Fruit fly (Drosophila melanogaster) whole organism, wandering third instar larva: ENCODE data around the gene Bgb.

Experiments
- Abd-B ChIP-seq: fragments of >200 bp; optimal IDR thresholded peaks from 2 replicates; lab custom pipeline; 2017; ENCODE audit warnings: missing biosample characterization, missing genetic modification characterization
- CG32264 ChIP-seq: fragments of 200-800 bp; sonication (Bioruptor generic); optimal IDR thresholded peaks from 2 replicates; lab custom pipeline; 2016; ENCODE audit warnings: missing biosample characterization, missing genetic modification characterization
- CG9705 ChIP-seq: fragments of 200-800 bp; sonication (Bioruptor generic); optimal IDR thresholded peaks from 2 replicates; lab custom pipeline; 2018; ENCODE audit warnings: missing biosample characterization, mild to moderate bottlenecking, missing genetic modification characterization
- CrebA ChIP-seq: fragments of 200-800 bp; sonication (Bioruptor generic); optimal IDR thresholded peaks from 2 replicates; lab custom pipeline; 2016; ENCODE audit warnings: missing biosample characterization, mild to moderate bottlenecking, missing genetic modification characterization, borderline replicate concordance
- Dfd ChIP-seq: fragments of >200 bp; optimal IDR thresholded peaks from 2 replicates; lab custom pipeline; 2017; ENCODE audit warnings: missing biosample characterization, missing genetic modification characterization
- Dif ChIP-seq: fragments of 200-275, 200-300 bp; sonication (Bioruptor generic); optimal IDR thresholded peaks from 2 replicates; lab custom pipeline; 2018; ENCODE audit warnings: missing biosample characterization, missing genetic modification characterization; ENCODE audit not compliant: partially characterized antibody
- GATAd ChIP-seq: sonication (Bioruptor generic); optimal IDR thresholded peaks from 2 replicates; lab custom pipeline; 2016; ENCODE audit warnings: missing biosample characterization, missing genetic modification characterization
- HLH106 ChIP-seq: fragments of 200-800 bp; optimal IDR thresholded peaks from 3 replicates; lab custom pipeline; 2019; ENCODE audit warnings: missing biosample characterization, mild to moderate bottlenecking, missing genetic modification characterization, moderate library complexity
- Hnf4 ChIP-seq: fragments of 200-800 bp; sonication (Bioruptor generic); optimal IDR thresholded peaks from 2 replicates; lab custom pipeline; 2016; ENCODE audit warnings: missing biosample characterization, mild to moderate bottlenecking, missing genetic modification characterization
- Hr78 ChIP-seq: fragments of >200 bp; optimal IDR thresholded peaks from 2 replicates; lab custom pipeline; 2017; ENCODE audit warnings: missing biosample characterization, missing genetic modification characterization
- Hr83 ChIP-seq: fragments of 200-300 bp; sonication (Bioruptor generic); optimal IDR thresholded peaks from 2 replicates; lab custom pipeline; 2016; ENCODE audit warnings: missing biosample characterization, mild to moderate bottlenecking, missing genetic modification characterization, moderate library complexity; ENCODE audit not compliant: poor library complexity, severe bottlenecking
- Jra ChIP-seq: sonication (Bioruptor generic); optimal IDR thresholded peaks from 2 replicates; lab custom pipeline; 2016; ENCODE audit warnings: missing biosample characterization, missing genetic modification characterization
- Mio ChIP-seq: sonication (Bioruptor generic); optimal IDR thresholded peaks from 2 replicates; lab custom pipeline; 2016; ENCODE audit warnings: missing biosample characterization, missing genetic modification characterization
- Myc ChIP-seq: fragments of >200 bp; optimal IDR thresholded peaks from 2 replicates; lab custom pipeline; 2017
- N ChIP-seq: fragments of >200 bp; optimal IDR thresholded peaks from 2 replicates; lab custom pipeline; 2018; ENCODE audit warnings: missing biosample characterization, missing external identifiers, missing genetic modification characterization
- OdsH ChIP-seq: fragments of 200-800 bp; sonication (Bioruptor generic); optimal IDR thresholded peaks from 2 replicates; lab custom pipeline; 2016; ENCODE audit warnings: missing biosample characterization, mild to moderate bottlenecking, missing genetic modification characterization
- Rel ChIP-seq, 2 experiments: fragments of 200-800 bp; sonication (Bioruptor generic) in 1 of 2; optimal IDR thresholded peaks; 2 replicates in 1 of 2; 3 replicates in 1 of 2; lab custom pipeline; 2016 to 2019; ENCODE audit warnings: mild to moderate bottlenecking in 2 of 2, missing biosample characterization in 2 of 2, missing genetic modification characterization in 2 of 2, moderate library complexity in 1 of 2
- Sp1 ChIP-seq: fragments of 200-800 bp; sonication (Bioruptor generic); optimal IDR thresholded peaks from 3 replicates; lab custom pipeline; 2019; ENCODE audit warnings: missing biosample characterization, mild to moderate bottlenecking, missing genetic modification characterization, moderate library complexity
- Vsx2 ChIP-seq: fragments of 200-300, 225-300 bp; sonication (Bioruptor generic); optimal IDR thresholded peaks from 2 replicates; lab custom pipeline; 2018; ENCODE audit warnings: missing biosample characterization, missing genetic modification characterization; ENCODE audit not compliant: partially characterized antibody
- br ChIP-seq: fragments of 200-800 bp; sonication (Bioruptor generic); optimal IDR thresholded peaks from 2 replicates; lab custom pipeline; 2016; ENCODE audit warnings: missing biosample characterization, missing genetic modification characterization
- brk ChIP-seq: fragments of 200-800 bp; sonication (Bioruptor generic); optimal IDR thresholded peaks from 2 replicates; lab custom pipeline; 2016; ENCODE audit warnings: missing biosample characterization, mild to moderate bottlenecking, missing genetic modification characterization
- dl ChIP-seq, 2 experiments: fragments of 175-275, 200-275 bp in 1 of 2; fragments of 200-275 bp in 1 of 2; sonication (Bioruptor generic); optimal IDR thresholded peaks; lab custom pipeline; 2018; ENCODE audit warnings: mild to moderate bottlenecking in 2 of 2, missing biosample characterization in 2 of 2, missing genetic modification characterization in 2 of 2, moderate library complexity in 2 of 2; ENCODE audit not compliant: partially characterized antibody in 2 of 2, insufficient read depth in 1 of 2
- dmrt93B ChIP-seq: fragments of 200-800 bp; sonication (Bioruptor generic); optimal IDR thresholded peaks from 2 replicates; lab custom pipeline; 2018; ENCODE audit warnings: missing biosample characterization, mild to moderate bottlenecking, missing genetic modification characterization
- dsf ChIP-seq: sonication (Bioruptor generic); optimal IDR thresholded peaks from 2 replicates; lab custom pipeline; 2016; ENCODE audit warnings: missing biosample characterization, missing genetic modification characterization, borderline replicate concordance
- ey ChIP-seq: fragments of 200-800 bp; sonication (Bioruptor generic); optimal IDR thresholded peaks from 2 replicates; lab custom pipeline; 2016; ENCODE audit warnings: missing biosample characterization, missing genetic modification characterization
- foxo ChIP-seq, 2 experiments: fragments of 200-800 bp; sonication (Bioruptor generic); optimal IDR thresholded peaks; 2 replicates in 1 of 2; 3 replicates in 1 of 2; lab custom pipeline; 2016 to 2017; ENCODE audit warnings: missing biosample characterization in 2 of 2, missing genetic modification characterization in 2 of 2
- fru ChIP-seq: fragments of 200-800 bp; sonication (Bioruptor generic); optimal IDR thresholded peaks from 3 replicates; lab custom pipeline; 2016; ENCODE audit warnings: missing biosample characterization, mild to moderate bottlenecking, missing genetic modification characterization
- h ChIP-seq: fragments of 200-800 bp; sonication (Bioruptor generic); optimal IDR thresholded peaks from 3 replicates; lab custom pipeline; 2016; ENCODE audit warnings: missing biosample characterization, mild to moderate bottlenecking, missing genetic modification characterization
- jim ChIP-seq: fragments of 175-275, 200-325 bp; sonication (Bioruptor generic); optimal IDR thresholded peaks from 2 replicates; lab custom pipeline; 2016; ENCODE audit warnings: missing biosample characterization, mild to moderate bottlenecking, missing genetic modification characterization
- lola ChIP-seq: fragments of >200 bp; optimal IDR thresholded peaks from 2 replicates; lab custom pipeline; 2017; ENCODE audit warnings: missing biosample characterization, missing genetic modification characterization
- pan ChIP-seq: fragments of >200 bp; optimal IDR thresholded peaks from 2 replicates; lab custom pipeline; 2017
- psq ChIP-seq: fragments of 200-800 bp; sonication (Bioruptor generic); optimal IDR thresholded peaks from 3 replicates; lab custom pipeline; 2017; ENCODE audit warnings: missing biosample characterization, mild to moderate bottlenecking, missing genetic modification characterization, moderate library complexity
- rgr ChIP-seq: fragments of 200-800 bp; sonication (Bioruptor generic); optimal IDR thresholded peaks from 3 replicates; lab custom pipeline; 2016; ENCODE audit warnings: missing biosample characterization, mild to moderate bottlenecking, missing genetic modification characterization
- sage ChIP-seq: fragments of 200-800 bp; sonication (Bioruptor generic); optimal IDR thresholded peaks from 2 replicates; lab custom pipeline; 2016; ENCODE audit warnings: missing biosample characterization, mild to moderate bottlenecking, missing genetic modification characterization
- sv ChIP-seq: fragments of 200-800 bp; sonication (Bioruptor generic); optimal IDR thresholded peaks from 3 replicates; lab custom pipeline; 2016; ENCODE audit warnings: missing biosample characterization, missing genetic modification characterization
- tai ChIP-seq: sonication (Bioruptor generic); optimal IDR thresholded peaks from 2 replicates; lab custom pipeline; 2016; ENCODE audit warnings: missing biosample characterization, missing genetic modification characterization
- usp ChIP-seq: fragments of >200 bp; optimal IDR thresholded peaks from 2 replicates; lab custom pipeline; 2017; ENCODE audit warnings: missing biosample characterization, missing genetic modification characterization
- woc ChIP-seq: sonication (Bioruptor generic); optimal IDR thresholded peaks from 2 replicates; lab custom pipeline; 2016; ENCODE audit warnings: missing biosample characterization, mild to moderate bottlenecking, missing genetic modification characterization

The Bgb gene

dm6 chr3L:1591692-1592371 is 47.7 kb upstream of the Bgb start:
- TF ChIP-seq jim: peak; percentile 98
- TF ChIP-seq N: no peak
- TF ChIP-seq OdsH (GFP tag; lab: Kevin White, UChicago): peak; percentile 99
- peak; percentile 97 for TF ChIP-seq dsf (GFP tag; lab: Kevin White, UChicago)
- TF ChIP-seq Dfd (GFP tag; lab: Kevin White, UChicago): no peak
- TF ChIP-seq dl (GFP tag; optimal IDR thresholded peaks at IDR 0.05; lab: Kevin White, UChicago; ENCODE audit: insufficient read depth in 1 of 2, partially characterized antibody in 2 of 2): no peak
- no peak for TF ChIP-seq Myc (lab: Kevin White, UChicago)
- no peak for TF ChIP-seq CrebA
- peak; percentile 97 for TF ChIP-seq fru
- TF ChIP-seq Vsx2: no peak
- peak; percentile 86 for TF ChIP-seq woc
- peak; percentile 98 for TF ChIP-seq br (GFP tag; lab: Kevin White, UChicago)
- TF ChIP-seq sage (GFP tag; lab: Kevin White, UChicago): peak; percentile 96
- TF ChIP-seq h: peak; percentile 99
- no peak for TF ChIP-seq pan
- peak; percentile 93 for TF ChIP-seq Mio (GFP tag; lab: Kevin White, UChicago)
- TF ChIP-seq Hr83 (GFP tag; lab: Kevin White, UChicago): peak; percentile 100
- TF ChIP-seq ey (GFP tag; lab: Kevin White, UChicago): peak; percentile 91
- peak; percentile 99 for TF ChIP-seq Hnf4
- peak; percentile 60 for TF ChIP-seq sv (GFP tag; lab: Kevin White, UChicago)
- no peak for TF ChIP-seq usp
- TF ChIP-seq psq (GFP tag; lab: Kevin White, UChicago): peak; percentile 95
- peak; percentile 95 for TF ChIP-seq CG9705 (GFP tag; lab: Kevin White, UChicago)
- TF ChIP-seq dmrt93B (GFP tag; lab: Kevin White, UChicago): peak; percentile 92
- TF ChIP-seq Rel (GFP tag; optimal IDR thresholded peaks at IDR 0.05; lab: Kevin White, UChicago): peak; percentile 82
- peak; percentile 84 for TF ChIP-seq Rel (tag; optimal IDR thresholded peaks at IDR 0.05; lab: Kevin White, UChicago)
- no peak for TF ChIP-seq brk (GFP tag; lab: Kevin White, UChicago)
- TF ChIP-seq lola: no peak
- TF ChIP-seq Abd-B (GFP tag; lab: Kevin White, UChicago): no peak
- TF ChIP-seq Sp1 (GFP tag; lab: Kevin White, UChicago): peak; percentile 97
- no peak for TF ChIP-seq tai
- TF ChIP-seq CG32264 (GFP tag; lab: Kevin White, UChicago): peak; percentile 97
- TF ChIP-seq Hr78 (GFP tag; lab: Kevin White, UChicago): no peak
- TF ChIP-seq foxo (GFP tag; optimal IDR thresholded peaks at IDR 0.05; lab: Kevin White, UChicago): peak; percentile 90 to 97
- TF ChIP-seq HLH106: peak; percentile 89
- TF ChIP-seq rgr (GFP tag; lab: Kevin White, UChicago): peak; percentile 99
- TF ChIP-seq Jra (GFP tag; lab: Kevin White, UChicago): peak; percentile 98
- peak; percentile 94 for TF ChIP-seq GATAd (GFP tag; lab: Kevin White, UChicago)
- TF ChIP-seq, all 38 proteins: peak for 24

- TF ChIP-seq Dif (GFP tag; lab: Kevin White, UChicago): peak; percentile 24
- no peak for TF ChIP-seq GATAd (GFP tag; lab: Kevin White, UChicago)
- TF ChIP-seq brk (GFP tag; lab: Kevin White, UChicago): no peak
- TF ChIP-seq Vsx2: peak; percentile 59
- peak; percentile 80 for TF ChIP-seq psq (GFP tag; lab: Kevin White, UChicago)
These were observed 46.6 kb upstream of the Bgb start for dm6 chr3L:1592822-1593452.
